Worm (Caenorhabditis elegans) whole organism, L3 larva: ENCODE data around the gene F42E11.3.

ENCODE experiments used
- ZK546.5 ChIP-seq: sonication (generic microtip); optimal IDR thresholded peaks from 2 replicates; lab custom pipeline; 2017; ENCODE audit warnings: missing biosample characterization, missing genetic modification characterization
- ama-1 ChIP-seq: fragments of 150-350 bp; optimal IDR thresholded peaks from 2 replicates; lab custom pipeline; 2018
- ceh-28 ChIP-seq: fragments of 150-350 bp; optimal IDR thresholded peaks from 2 replicates; lab custom pipeline; 2014; ENCODE audit warnings: missing biosample characterization, missing genetic modification reagents, missing genetic modification characterization
- ceh-82 ChIP-seq: fragments of 150-350 bp; optimal IDR thresholded peaks from 2 replicates; lab custom pipeline; 2014; ENCODE audit warnings: missing biosample characterization, missing genetic modification characterization
- daf-12 ChIP-seq: fragments of 150-350 bp; optimal IDR thresholded peaks from 2 replicates; lab custom pipeline; 2014; ENCODE audit warnings: missing biosample characterization, missing genetic modification reagents, missing genetic modification characterization
- egl-27 ChIP-seq: sonication (generic microtip); optimal IDR thresholded peaks from 4 replicates; lab custom pipeline; 2017; ENCODE audit warnings: missing biosample characterization, missing genetic modification reagents, missing genetic modification characterization
- egl-5 ChIP-seq: fragments of 150-350 bp; optimal IDR thresholded peaks from 2 replicates; lab custom pipeline; 2017; ENCODE audit warnings: missing biosample characterization, missing genetic modification reagents, missing genetic modification characterization, inconsistent platforms
- elt-1 ChIP-seq: fragments of 150-350 bp; optimal IDR thresholded peaks from 2 replicates; lab custom pipeline; 2014; ENCODE audit warnings: missing biosample characterization, missing genetic modification characterization
- elt-2 ChIP-seq: sonication (generic microtip); optimal IDR thresholded peaks from 2 replicates; lab custom pipeline; 2016; ENCODE audit warnings: missing genetic modification reagents, mild to moderate bottlenecking, missing genetic modification characterization, missing compliant biosample characterization
- elt-3 ChIP-seq, 3 experiments: fragments of 150-350 bp in 1 of 3; sonication (generic microtip) in 2 of 3; optimal IDR thresholded peaks; 2 replicates in 2 of 3; 4 replicates in 1 of 3; lab custom pipeline; 2014 to 2017; ENCODE audit warnings: missing biosample characterization in 3 of 3, missing genetic modification characterization in 3 of 3
- eor-1 ChIP-seq, 2 experiments: fragments of 150-350 bp; optimal IDR thresholded peaks; 2 replicates each; lab custom pipeline; 2014 to 2018; ENCODE audit warnings: missing biosample characterization in 2 of 2, missing genetic modification characterization in 2 of 2
- fkh-2 ChIP-seq: fragments of 150-350 bp; optimal IDR thresholded peaks from 2 replicates; lab custom pipeline; 2014; ENCODE audit warnings: missing biosample characterization, missing genetic modification reagents, missing genetic modification characterization
- fos-1 ChIP-seq: fragments of 150-350 bp; optimal IDR thresholded peaks from 2 replicates; lab custom pipeline; 2014; ENCODE audit warnings: missing biosample characterization, missing genetic modification characterization
- jun-1 ChIP-seq: fragments of 150-350 bp; optimal IDR thresholded peaks from 2 replicates; lab custom pipeline; 2014; ENCODE audit warnings: missing biosample characterization, missing genetic modification reagents, missing genetic modification characterization
- lin-39 ChIP-seq: fragments of 150-350 bp; optimal IDR thresholded peaks from 2 replicates; lab custom pipeline; 2018; ENCODE audit warnings: missing biosample characterization, missing genetic modification reagents, missing genetic modification characterization
- lsy-12 ChIP-seq: sonication (generic microtip); optimal IDR thresholded peaks from 2 replicates; lab custom pipeline; 2016; ENCODE audit warnings: mild to moderate bottlenecking, missing genetic modification characterization, missing compliant biosample characterization
- mdl-1 ChIP-seq: fragments of 150-350 bp; optimal IDR thresholded peaks from 2 replicates; lab custom pipeline; 2014; ENCODE audit warnings: missing biosample characterization, missing genetic modification characterization
- nfya-1 ChIP-seq: sonication (generic microtip); optimal IDR thresholded peaks from 2 replicates; lab custom pipeline; 2017; ENCODE audit warnings: missing genetic modification characterization, mild to moderate bottlenecking, missing compliant biosample characterization, antibody characterized with exemption, moderate library complexity; ENCODE audit not compliant: insufficient read depth
- nhr-12 ChIP-seq: fragments of 150-350 bp; optimal IDR thresholded peaks from 2 replicates; lab custom pipeline; 2014; ENCODE audit warnings: missing biosample characterization, missing genetic modification characterization
- nhr-23 ChIP-seq: fragments of 150-350 bp; optimal IDR thresholded peaks from 2 replicates; lab custom pipeline; 2014; ENCODE audit warnings: missing biosample characterization, missing genetic modification reagents, missing genetic modification characterization
- nhr-25 ChIP-seq: sonication (generic microtip); optimal IDR thresholded peaks from 2 replicates; lab custom pipeline; 2017; ENCODE audit warnings: missing biosample characterization, missing genetic modification characterization
- nhr-28 ChIP-seq: fragments of 150-350 bp; optimal IDR thresholded peaks from 2 replicates; lab custom pipeline; 2014; ENCODE audit warnings: missing biosample characterization, missing genetic modification characterization
- nhr-43 ChIP-seq: sonication (generic microtip); optimal IDR thresholded peaks from 2 replicates; lab custom pipeline; 2016; ENCODE audit warnings: mild to moderate bottlenecking, missing genetic modification characterization, missing compliant biosample characterization; ENCODE audit not compliant: poor library complexity, severe bottlenecking
- nhr-67 ChIP-seq: fragments of 150-350 bp; optimal IDR thresholded peaks from 2 replicates; lab custom pipeline; 2014; ENCODE audit warnings: missing biosample characterization, missing genetic modification characterization
- nhr-77 ChIP-seq: fragments of 150-350 bp; optimal IDR thresholded peaks from 2 replicates; lab custom pipeline; 2014; ENCODE audit warnings: missing biosample characterization, missing genetic modification characterization
- pha-4 ChIP-seq: fragments of 150-350 bp; optimal IDR thresholded peaks from 2 replicates; lab custom pipeline; 2014; ENCODE audit warnings: missing biosample characterization, missing genetic modification reagents, missing genetic modification characterization
- pqm-1 ChIP-seq: fragments of 150-350 bp; optimal IDR thresholded peaks from 2 replicates; lab custom pipeline; 2017; ENCODE audit warnings: missing biosample characterization, missing genetic modification characterization, inconsistent platforms
- skn-1 ChIP-seq: fragments of 150-350 bp; optimal IDR thresholded peaks from 2 replicates; lab custom pipeline; 2014; ENCODE audit warnings: missing biosample characterization, missing genetic modification characterization
- snpc-4 ChIP-seq: fragments of 150-350 bp; optimal IDR thresholded peaks from 2 replicates; lab custom pipeline; 2014; ENCODE audit warnings: missing biosample characterization, missing genetic modification characterization
- unc-39 ChIP-seq: sonication (generic microtip); optimal IDR thresholded peaks from 4 replicates; lab custom pipeline; 2017; ENCODE audit warnings: missing biosample characterization, missing genetic modification characterization
- unc-62 ChIP-seq: fragments of 150-350 bp; sonication (generic microtip); optimal IDR thresholded peaks from 4 replicates; lab custom pipeline; 2014; ENCODE audit warnings: missing biosample characterization, missing genetic modification reagents, missing genetic modification characterization
- zag-1 ChIP-seq: fragments of 150-350 bp; optimal IDR thresholded peaks from 2 replicates; lab custom pipeline; 2014; ENCODE audit warnings: missing biosample characterization, missing genetic modification characterization
- ztf-11 ChIP-seq: fragments of 150-350 bp; optimal IDR thresholded peaks from 2 replicates; lab custom pipeline; 2014; ENCODE audit warnings: missing biosample characterization, missing genetic modification characterization
- ztf-4 ChIP-seq: fragments of 150-350 bp; optimal IDR thresholded peaks from 2 replicates; lab custom pipeline; 2014; ENCODE audit warnings: missing biosample characterization, missing genetic modification characterization

The F42E11.3 gene

ce11 chrX:11337783-11338182, 37.6 kb downstream of the F42E11.3 start, which contains the start of gene gcy-9:
Gene gcy-9 (minus strand): TSS chrX:11337883.
- TF ChIP-seq snpc-4 (tag; lab: Kevin White, UChicago) (no peak), jun-1 (tag; lab: Kevin White, UChicago) (no peak), ceh-82 (tag; lab: Kevin White, UChicago) (no peak), ztf-4 (no peak), fos-1 (tag; lab: Kevin White, UChicago) (no peak), eor-1 (tag; optimal IDR thresholded peaks at IDR 0.05; lab: Kevin White, UChicago) (no peak), nhr-23 (tag; lab: Kevin White, UChicago) (no peak), ama-1 (no peak), nhr-67 (no peak), skn-1 (no peak), pha-4 (tag; lab: Kevin White, UChicago) (no peak), elt-2 (tag; lab: Kevin White, UChicago) (no peak), mdl-1 (tag; lab: Kevin White, UChicago) (no peak), lsy-12 (no peak), nhr-28 (tag; lab: Kevin White, UChicago) (no peak), egl-5 (no peak), egl-27 (tag; lab: Kevin White, UChicago) (no peak), nhr-25 (tag; lab: Kevin White, UChicago) (no peak), elt-1 (tag; lab: Kevin White, UChicago) (no peak), unc-39 (tag; lab: Kevin White, UChicago) (no peak)

DNA sequence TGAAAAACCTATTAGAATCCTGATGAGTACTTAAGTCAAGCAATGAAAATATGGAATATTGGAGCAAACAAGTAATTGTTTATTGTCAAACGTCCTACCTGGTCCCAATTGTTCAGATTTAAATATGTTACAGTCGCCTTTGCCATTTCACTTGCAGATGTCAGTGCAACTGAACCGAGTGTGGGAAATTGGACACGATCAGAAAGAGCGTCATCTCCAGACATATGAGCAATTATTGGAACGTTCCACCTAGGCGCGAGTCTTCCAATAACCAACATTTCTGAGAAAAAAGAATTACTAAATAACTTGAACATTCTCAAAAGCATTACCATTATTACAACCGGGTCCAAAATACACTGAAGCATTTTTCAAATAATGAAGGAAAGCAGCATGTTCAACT, 38.3 kb downstream of the F42E11.3 start:
- TF ChIP-seq nhr-67 (no peak), nhr-25 (tag; lab: Kevin White, UChicago) (no peak), unc-39 (tag; lab: Kevin White, UChicago) (no peak), ztf-4 (no peak), ZK546.5 (tag; lab: Kevin White, UChicago) (no peak), nhr-12 (tag; lab: Kevin White, UChicago) (no peak), fkh-2 (no peak), nfya-1 (tag; lab: Kevin White, UChicago) (no peak), snpc-4 (tag; lab: Kevin White, UChicago) (no peak), lin-39 (tag; lab: Kevin White, UChicago) (no peak), nhr-43 (tag; lab: Kevin White, UChicago) (no peak), pqm-1 (tag; lab: Kevin White, UChicago) (no peak), unc-62 (no peak)

- no peak for TF ChIP-seq egl-27 (tag; lab: Kevin White, UChicago)
- no peak for TF ChIP-seq unc-39 (tag; lab: Kevin White, UChicago)
- TF ChIP-seq ama-1: no peak
- TF ChIP-seq jun-1 (tag; lab: Kevin White, UChicago): no peak
- TF ChIP-seq eor-1 (tag; optimal IDR thresholded peaks at IDR 0.05; lab: Kevin White, UChicago): no peak
- TF ChIP-seq elt-1 (tag; lab: Kevin White, UChicago): no peak
- TF ChIP-seq nhr-67: no peak
- no peak for TF ChIP-seq lin-39 (tag; lab: Kevin White, UChicago)
- no peak for TF ChIP-seq nhr-77 (tag; lab: Kevin White, UChicago)
- no peak for TF ChIP-seq daf-12 (tag; lab: Kevin White, UChicago)
- TF ChIP-seq nhr-12 (tag; lab: Kevin White, UChicago): no peak
- TF ChIP-seq ztf-11 (tag; lab: Kevin White, UChicago): no peak
Observed at ce11 chrX:11329424-11329823, 46.0 kb downstream of the F42E11.3 start, which contains the start of gene npr-9. Gene npr-9 (plus strand): TSS chrX:11329724.

DNA sequence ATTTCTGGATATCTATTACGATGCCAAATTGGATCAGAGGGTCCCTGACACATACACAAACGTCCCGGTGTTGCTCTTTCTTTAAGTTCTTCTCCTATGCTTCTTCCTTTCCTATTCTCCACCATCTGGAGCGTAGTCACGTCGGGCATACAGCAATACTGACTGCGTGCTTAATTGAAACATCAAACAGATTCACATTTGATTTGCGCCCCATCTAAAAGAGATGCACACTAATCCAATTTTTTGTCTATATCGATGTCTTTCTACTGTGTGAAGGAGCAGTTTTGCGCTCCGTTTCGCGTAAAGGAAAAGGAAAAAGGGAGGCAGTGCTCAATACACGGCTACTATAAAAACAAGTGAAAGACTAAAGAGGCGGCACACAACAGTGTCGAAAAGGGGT, 46.7 kb downstream of the F42E11.3 start:
- TF ChIP-seq elt-1 (tag; lab: Kevin White, UChicago) (no peak), zag-1 (tag; lab: Kevin White, UChicago) (no peak)

- TF ChIP-seq unc-39 (tag; lab: Kevin White, UChicago) (no peak), nhr-23 (tag; lab: Kevin White, UChicago) (no peak), lsy-12 (no peak), daf-12 (tag; lab: Kevin White, UChicago) (no peak), ceh-28 (no peak), ceh-82 (tag; lab: Kevin White, UChicago) (no peak), ama-1 (no peak), elt-3 (tag; optimal IDR thresholded peaks at IDR 0.05; lab: Kevin White, UChicago) (no peak), zag-1 (tag; lab: Kevin White, UChicago) (no peak), mdl-1 (tag; lab: Kevin White, UChicago) (no peak), pqm-1 (tag; lab: Kevin White, UChicago) (no peak)
Observed at ce11 chrX:11326827-11327226, 48.6 kb downstream of the F42E11.3 start, which contains the start of gene ZK455.5. Gene ZK455.5 (minus strand): TSS chrX:11326927.
